Fruit fly (Drosophila melanogaster) whole organism, adult: Measurements from ENCODE around the gene HP1D3csd.

Experiments used
- CG11617 ChIP-seq: fragments of 200-800 bp; sonication (Bioruptor generic); optimal IDR thresholded peaks from 2 replicates; lab custom pipeline; 2017; ENCODE audit warnings: mild to moderate bottlenecking, missing biosample characterization, missing genetic modification reagents, missing genetic modification characterization
- CG12768 ChIP-seq: fragments of 200-800 bp; sonication (Bioruptor generic); optimal IDR thresholded peaks from 2 replicates; lab custom pipeline; 2017; ENCODE audit warnings: missing biosample characterization, missing genetic modification characterization, mild to moderate bottlenecking, moderate library complexity, missing genetic modification reagents
- CG14711 ChIP-seq: fragments of 200-800 bp; sonication (Bioruptor generic); optimal IDR thresholded peaks from 2 replicates; lab custom pipeline; 2018; ENCODE audit warnings: missing biosample characterization, mild to moderate bottlenecking, missing genetic modification characterization, moderate library complexity
- CG1620 ChIP-seq: fragments of 200-800 bp; sonication (Bioruptor generic); optimal IDR thresholded peaks from 2 replicates; lab custom pipeline; 2016; ENCODE audit warnings: missing biosample characterization, missing genetic modification characterization
- CG33017 ChIP-seq: fragments of 200-800 bp; sonication (Bioruptor generic); optimal IDR thresholded peaks from 2 replicates; lab custom pipeline; 2018; ENCODE audit warnings: missing biosample characterization, mild to moderate bottlenecking, missing genetic modification characterization, moderate library complexity
- CG5204 ChIP-seq: fragments of 200-800 bp; sonication (Bioruptor generic); optimal IDR thresholded peaks from 2 replicates; lab custom pipeline; 2016; ENCODE audit warnings: missing biosample characterization, missing genetic modification characterization
- CG7045 ChIP-seq: fragments of 200-800 bp; sonication (Bioruptor generic); optimal IDR thresholded peaks from 2 replicates; lab custom pipeline; 2017; ENCODE audit warnings: missing biosample characterization, mild to moderate bottlenecking, missing genetic modification characterization
- CG7101 ChIP-seq: fragments of 200-800 bp; sonication (Bioruptor generic); optimal IDR thresholded peaks from 2 replicates; lab custom pipeline; 2018; ENCODE audit warnings: missing biosample characterization, mild to moderate bottlenecking, missing genetic modification characterization, moderate library complexity
- Clk ChIP-seq: fragments of 200-800 bp; sonication (Bioruptor generic); optimal IDR thresholded peaks from 2 replicates; lab custom pipeline; 2017; ENCODE audit warnings: missing biosample characterization, missing genetic modification characterization
- Crg-1 ChIP-seq: fragments of 200-800 bp; sonication (Bioruptor generic); optimal IDR thresholded peaks from 2 replicates; lab custom pipeline; 2016; ENCODE audit warnings: missing biosample characterization, missing genetic modification characterization
- Hr96 ChIP-seq: fragments of 200-800 bp; sonication (Bioruptor generic); optimal IDR thresholded peaks from 2 replicates; lab custom pipeline; 2016; ENCODE audit warnings: missing biosample characterization, missing genetic modification characterization
- Mnt ChIP-seq: fragments of 200-800 bp; sonication (Bioruptor generic); optimal IDR thresholded peaks from 2 replicates; lab custom pipeline; 2016; ENCODE audit warnings: missing biosample characterization, mild to moderate bottlenecking, missing genetic modification characterization
- bab1 ChIP-seq: fragments of 200-800 bp; sonication (Bioruptor generic); optimal IDR thresholded peaks from 3 replicates; lab custom pipeline; 2019; ENCODE audit warnings: missing biosample characterization, mild to moderate bottlenecking, missing genetic modification characterization, moderate library complexity
- cic ChIP-seq: fragments of 200-800 bp; sonication (Bioruptor generic); optimal IDR thresholded peaks from 2 replicates; lab custom pipeline; 2017; ENCODE audit warnings: missing biosample characterization, mild to moderate bottlenecking, missing genetic modification characterization, moderate library complexity
- cnc ChIP-seq, 2 experiments: fragments of >200 bp; optimal IDR thresholded peaks; 2 replicates each; lab custom pipeline; 2017
- kay ChIP-seq: fragments of 200-800 bp; sonication (Bioruptor generic); peaks from one replicate; lab custom pipeline; 2016; ENCODE audit warnings: missing biosample characterization, missing genetic modification characterization, borderline replicate concordance
- ovo ChIP-seq: fragments of 200-800 bp; sonication (Bioruptor generic); optimal IDR thresholded peaks from 2 replicates; lab custom pipeline; 2016; ENCODE audit warnings: missing biosample characterization, missing genetic modification characterization
- pad ChIP-seq: fragments of 200-800 bp; sonication (Bioruptor generic); optimal IDR thresholded peaks from 3 replicates; lab custom pipeline; 2017; ENCODE audit warnings: missing biosample characterization, missing genetic modification characterization, mild to moderate bottlenecking, moderate library complexity, missing genetic modification reagents
- tj ChIP-seq: fragments of 200-800 bp; sonication (Bioruptor generic); optimal IDR thresholded peaks from 3 replicates; lab custom pipeline; 2017; ENCODE audit warnings: missing biosample characterization, mild to moderate bottlenecking, missing genetic modification characterization, moderate library complexity
- toe ChIP-seq: fragments of 200-800 bp; sonication (Bioruptor generic); optimal IDR thresholded peaks from 2 replicates; lab custom pipeline; 2016; ENCODE audit warnings: missing biosample characterization, missing genetic modification characterization

Gene HP1D3csd

DNA sequence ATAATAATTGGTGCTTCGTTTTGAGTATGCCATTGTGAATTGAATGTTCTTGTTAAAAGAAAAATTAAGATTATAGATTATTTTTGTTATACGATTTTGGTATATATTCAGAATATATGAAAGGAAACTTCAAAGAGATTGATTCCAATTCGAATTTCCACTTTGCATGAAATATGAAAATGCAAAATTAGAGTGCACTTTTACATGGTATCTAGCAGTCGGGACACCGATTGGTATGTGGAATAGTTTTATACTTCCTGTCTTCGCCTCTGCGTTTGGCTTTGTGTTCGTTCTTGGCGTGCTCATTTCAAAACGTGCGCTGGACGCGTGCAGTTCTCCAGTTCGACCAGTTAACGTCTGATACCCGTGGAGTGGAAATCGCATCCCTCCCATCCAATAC is 6.9 kb upstream of the HP1D3csd start, which contains the start of gene CG33253:
Gene CG33253, plus strand, starts transcription at position 301 of the 400 bp plus-strand sequence.
- TF ChIP-seq cic (GFP tag; lab: Kevin White, UChicago): no peak
- no peak for TF ChIP-seq Mnt
- TF ChIP-seq CG7045 (GFP tag; lab: Kevin White, UChicago): no peak
- TF ChIP-seq CG12768 (GFP tag; lab: Kevin White, UChicago): no peak
- TF ChIP-seq CG11617 (GFP tag; lab: Kevin White, UChicago): no peak
- TF ChIP-seq CG7101: no peak
- TF ChIP-seq CG1620: no peak

DNA sequence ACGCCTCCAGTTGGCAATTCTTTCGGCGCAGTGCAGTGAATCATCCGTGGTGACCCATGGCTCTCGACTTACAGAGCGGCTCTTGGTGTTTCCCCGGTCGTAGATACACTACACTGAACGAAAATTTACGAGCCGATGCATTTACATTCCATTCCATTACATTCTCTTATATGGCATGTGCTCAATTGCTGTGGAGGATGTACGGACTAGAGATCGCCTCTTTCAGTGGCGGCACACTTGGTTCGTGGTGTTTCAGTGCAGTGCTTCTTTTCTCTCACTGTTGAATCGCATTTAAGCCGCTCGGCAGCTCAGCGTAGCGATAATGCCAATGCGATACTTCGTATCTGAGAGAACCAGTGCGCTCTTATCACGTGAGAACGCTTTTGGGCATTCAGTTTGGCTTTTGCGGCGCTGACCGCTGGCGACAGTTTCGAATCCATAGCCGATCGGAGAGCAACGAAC is 2.4 kb upstream of the HP1D3csd start, which contains the start of gene Mec2:
Gene Mec2, plus strand, starts transcription at position 412 of the 462 bp plus-strand sequence.
- TF ChIP-seq Clk (no peak), CG1620 (peak; percentile 38), cic (GFP tag; lab: Kevin White, UChicago) (peak; percentile 2), CG11617 (GFP tag; lab: Kevin White, UChicago) (peak; percentile 69), cnc (optimal IDR thresholded peaks at IDR 0.05; lab: Kevin White, UChicago) (no peak), kay (GFP tag; lab: Kevin White, UChicago) (no peak), CG5204 (no peak), CG7101 (peak; percentile 73), Crg-1 (GFP tag; lab: Kevin White, UChicago) (peak; percentile 60), ovo (GFP tag; lab: Kevin White, UChicago) (peak; percentile 16), tj (GFP tag; lab: Kevin White, UChicago) (peak; percentile 60), CG12768 (GFP tag; lab: Kevin White, UChicago) (no peak), Hr96 (GFP tag; lab: Kevin White, UChicago) (peak; percentile 65), Mnt (peak; percentile 63), CG7045 (GFP tag; lab: Kevin White, UChicago) (no peak), toe (GFP tag; lab: Kevin White, UChicago) (peak; percentile 6), CG14711 (tag; lab: Kevin White, UChicago) (peak; percentile 27), pad (GFP tag; lab: Kevin White, UChicago) (peak; percentile 10), CG33017 (peak; percentile 76), bab1 (GFP tag; lab: Kevin White, UChicago) (peak; percentile 68)

DNA sequence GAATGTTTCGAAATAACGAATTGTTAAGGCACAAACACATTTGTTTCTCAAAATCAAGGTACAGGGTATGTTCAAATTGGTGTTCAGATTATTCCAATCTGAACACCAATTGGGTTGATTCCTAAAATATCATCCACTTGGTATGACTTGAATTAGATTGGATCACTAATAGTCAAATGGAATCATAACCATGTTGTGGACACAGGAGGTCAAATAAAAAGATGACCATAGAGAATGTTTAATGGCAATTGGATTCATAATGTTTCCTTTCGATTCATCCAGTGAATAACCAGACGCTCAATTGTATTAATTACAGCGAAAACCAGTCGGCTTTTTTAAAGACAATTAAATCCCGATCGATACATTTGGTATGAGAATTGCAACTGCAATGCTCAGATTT is 1.0 kb downstream of the HP1D3csd start:
- TF ChIP-seq Hr96 (GFP tag; lab: Kevin White, UChicago): no peak
- TF ChIP-seq CG11617 (GFP tag; lab: Kevin White, UChicago): no peak
- no peak for TF ChIP-seq bab1 (GFP tag; lab: Kevin White, UChicago)
- TF ChIP-seq CG1620: no peak
- TF ChIP-seq Crg-1 (GFP tag; lab: Kevin White, UChicago): no peak
- no peak for TF ChIP-seq pad (GFP tag; lab: Kevin White, UChicago)
- no peak for TF ChIP-seq tj (GFP tag; lab: Kevin White, UChicago)
- TF ChIP-seq CG12768 (GFP tag; lab: Kevin White, UChicago): no peak
- no peak for TF ChIP-seq Clk
- TF ChIP-seq CG7101: no peak
- TF ChIP-seq CG33017: no peak
- no peak for TF ChIP-seq cnc (optimal IDR thresholded peaks at IDR 0.05; lab: Kevin White, UChicago)
- TF ChIP-seq Mnt: no peak
- TF ChIP-seq CG14711 (tag; lab: Kevin White, UChicago): no peak
- no peak for TF ChIP-seq CG5204
- no peak for TF ChIP-seq toe (GFP tag; lab: Kevin White, UChicago)

DNA sequence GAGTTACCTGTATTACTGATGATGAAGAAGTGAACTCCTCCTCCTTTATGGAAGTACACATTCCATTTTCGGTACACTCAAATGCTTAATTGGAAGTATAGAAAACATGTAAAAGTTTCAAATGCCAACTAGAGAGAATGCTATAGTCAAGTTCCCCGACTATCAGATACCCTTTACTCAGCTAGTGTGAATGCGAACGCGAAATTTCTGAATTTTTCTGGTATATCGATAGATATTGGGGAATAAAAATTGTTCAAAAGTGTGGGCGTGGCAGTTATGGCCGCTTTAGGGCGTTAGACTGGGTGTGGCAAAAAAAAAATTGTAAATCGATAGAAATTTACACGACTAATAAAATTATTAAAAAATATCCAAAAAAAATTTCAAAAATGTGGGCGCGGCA is 1.6 kb downstream of the HP1D3csd start:
- TF ChIP-seq Clk (no peak), CG33017 (no peak), Hr96 (GFP tag; lab: Kevin White, UChicago) (no peak)

DNA sequence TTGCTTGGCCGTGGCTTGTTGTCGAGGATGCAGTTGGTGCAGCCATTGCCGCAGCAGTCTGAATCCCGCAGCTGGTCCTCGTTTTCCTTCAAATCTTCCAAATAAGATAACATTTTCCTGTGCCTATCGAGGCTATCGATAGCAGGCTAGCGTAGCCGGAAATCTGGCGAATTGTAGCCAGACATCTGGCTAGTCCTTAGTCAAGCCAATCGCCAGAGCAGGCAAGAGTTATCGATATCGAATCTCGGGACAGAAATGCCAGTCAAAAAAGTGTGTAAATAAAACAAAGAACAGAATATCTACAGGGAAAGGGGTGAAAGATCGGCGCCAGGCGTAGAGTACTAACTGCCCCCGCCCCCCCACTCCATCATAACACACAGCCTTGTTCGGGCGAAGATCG is 3.3 kb downstream of the HP1D3csd start, which contains the start of the genes CG7914 and CG14194:
Gene CG7914, minus strand, starts transcription at position 113 of the 400 bp plus-strand sequence.
Gene CG14194, plus strand, starts transcription at position 220 of the 400 bp plus-strand sequence.
- no peak for TF ChIP-seq kay (GFP tag; lab: Kevin White, UChicago)
- no peak for TF ChIP-seq toe (GFP tag; lab: Kevin White, UChicago)
- no peak for TF ChIP-seq Mnt
- TF ChIP-seq cnc (optimal IDR thresholded peaks at IDR 0.05; lab: Kevin White, UChicago): no peak
- no peak for TF ChIP-seq pad (GFP tag; lab: Kevin White, UChicago)
- peak; percentile 16 for TF ChIP-seq CG7101
- no peak for TF ChIP-seq Hr96 (GFP tag; lab: Kevin White, UChicago)
- TF ChIP-seq ovo (GFP tag; lab: Kevin White, UChicago): no peak
- no peak for TF ChIP-seq Clk
- no peak for TF ChIP-seq CG5204
- TF ChIP-seq tj (GFP tag; lab: Kevin White, UChicago): peak; percentile 1
- no peak for TF ChIP-seq CG1620
- TF ChIP-seq Crg-1 (GFP tag; lab: Kevin White, UChicago): no peak
- no peak for TF ChIP-seq CG11617 (GFP tag; lab: Kevin White, UChicago)
- TF ChIP-seq CG14711 (tag; lab: Kevin White, UChicago): no peak
- peak; percentile 17 for TF ChIP-seq bab1 (GFP tag; lab: Kevin White, UChicago)
- no peak for TF ChIP-seq CG7045 (GFP tag; lab: Kevin White, UChicago)
- no peak for TF ChIP-seq CG33017

DNA sequence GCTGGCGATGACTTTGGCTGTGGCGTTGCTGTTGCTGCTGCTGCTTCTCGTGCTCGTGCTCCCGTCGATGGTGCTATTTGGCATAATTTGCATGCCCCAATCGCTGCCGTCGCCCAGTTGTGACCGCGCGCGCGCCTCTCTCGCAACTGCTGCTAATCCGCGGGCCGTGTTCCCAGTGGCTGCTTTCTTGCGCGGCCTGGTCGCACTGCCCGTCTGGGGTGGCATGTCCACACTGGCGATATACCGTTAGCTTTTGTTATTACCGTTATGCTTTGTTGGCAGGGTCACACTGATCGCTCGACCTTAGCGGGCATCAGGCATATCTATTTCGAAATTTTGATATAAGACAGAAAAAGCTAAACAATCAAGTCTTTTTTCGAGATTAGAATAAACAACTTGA is 11.6 kb downstream of the HP1D3csd start, which contains the start of gene CG7990:
Gene CG7990, minus strand, starts transcription at position 350 of the 400 bp plus-strand sequence.
- TF ChIP-seq ovo (GFP tag; lab: Kevin White, UChicago) (peak; percentile 53), toe (GFP tag; lab: Kevin White, UChicago) (no peak), kay (GFP tag; lab: Kevin White, UChicago) (no peak), CG7101 (no peak)
